Worm (Caenorhabditis elegans): ENCODE results near the gene spot-1.

Gene spot-1

ce11 chrIII:7272088-7272487 lies 5.0 kb downstream of the spot-1 start (continued):
- no peak for TF ChIP-seq nhr-10 (tag; optimal IDR thresholded peaks at IDR 0.05)
- TF ChIP-seq mxl-3 (GFP tag; optimal IDR thresholded peaks at IDR 0.05), result peak; percentile 34
- TF ChIP-seq lin-29 (GFP tag; IDR thresholded peaks at IDR 0.05), result no peak
- no peak for TF ChIP-seq skn-1 (tag; optimal IDR thresholded peaks at IDR 0.05)
- TF ChIP-seq nhr-102 (tag; optimal IDR thresholded peaks at IDR 0.05), result no peak
- peak; percentile 71 for TF ChIP-seq mep-1 (tag; optimal IDR thresholded peaks at IDR 0.05)
- no peak for TF ChIP-seq madf-9 (GFP tag; conservative IDR thresholded peaks at IDR 0.05)
- TF ChIP-seq mxl-2 (GFP tag; conservative IDR thresholded peaks at IDR 0.05), result no peak
- TF ChIP-seq ztf-11 (tag; optimal IDR thresholded peaks at IDR 0.05), result no peak
- peak; percentile 51 for TF ChIP-seq rbr-2 (tag; optimal IDR thresholded peaks at IDR 0.05)
- TF ChIP-seq ceh-28 (tag; optimal IDR thresholded peaks at IDR 0.05), result no peak
- TF ChIP-seq ztf-7 (tag; optimal IDR thresholded peaks at IDR 0.05), result peak; percentile 26
- no peak for TF ChIP-seq vab-7 (GFP tag; IDR thresholded peaks at IDR 0.05)
- TF ChIP-seq nhr-111 (GFP tag; optimal IDR thresholded peaks at IDR 0.05), result no peak
- peak; percentile 97 for TF ChIP-seq hlh-30 (tag; optimal IDR thresholded peaks at IDR 0.05; ENCODE audit: insufficient read depth)
- TF ChIP-seq daf-8 (GFP tag; IDR thresholded peaks at IDR 0.05), result no peak
- TF ChIP-seq fkh-10 (GFP tag; optimal IDR thresholded peaks at IDR 0.05), result no peak
- TF ChIP-seq php-3 (GFP tag; IDR thresholded peaks at IDR 0.05), result no peak
- no peak for TF ChIP-seq ceh-20 (GFP tag; IDR thresholded peaks at IDR 0.05)
- no peak for TF ChIP-seq ceh-82 (tag; optimal IDR thresholded peaks at IDR 0.05)
- TF ChIP-seq snpc-4 (tag; optimal IDR thresholded peaks at IDR 0.05), result no peak
- peak in 1 of 2 experiments; percentile 11 for TF ChIP-seq unc-62 (GFP tag; optimal IDR thresholded peaks at IDR 0.05 in 1 of 2)
- TF ChIP-seq unc-62 (tag; optimal IDR thresholded peaks at IDR 0.05), result no peak
- peak; percentile 61; the same call in 1 of the 2 replicates for TF ChIP-seq mdt-29 (GFP tag; IDR thresholded peaks at IDR 0.05)
- peak; percentile 78 for TF ChIP-seq nhr-6 (tag; optimal IDR thresholded peaks at IDR 0.05)
- no peak for TF ChIP-seq lin-38 (GFP tag; IDR thresholded peaks at IDR 0.05)
- TF ChIP-seq nhr-42 (GFP tag; IDR thresholded peaks at IDR 0.05), result no peak
- TF ChIP-seq lin-15B (tag; optimal IDR thresholded peaks at IDR 0.05), result no peak
- TF ChIP-seq zip-11 (GFP tag; IDR thresholded peaks at IDR 0.05), result no peak
- TF ChIP-seq aha-1 (tag), result peak; percentile 43
- no peak for TF ChIP-seq Y75B8A.6 (GFP tag; IDR thresholded peaks at IDR 0.05)
- TF ChIP-seq nhr-41 (GFP tag; IDR thresholded peaks at IDR 0.05), result no peak
- TF ChIP-seq F26F4.8 (GFP tag; conservative IDR thresholded peaks at IDR 0.05), result no peak
- no peak for TF ChIP-seq tag-97 (GFP tag; IDR thresholded peaks at IDR 0.05)
- TF ChIP-seq hlh-11 (tag; optimal IDR thresholded peaks at IDR 0.05), result peak; percentile 78
- TF ChIP-seq T20F7.1 (GFP tag; optimal IDR thresholded peaks at IDR 0.05), result no peak
- TF ChIP-seq R02D3.7 (tag; optimal IDR thresholded peaks at IDR 0.05), result no peak
- no peak for TF ChIP-seq lin-39 (tag; optimal IDR thresholded peaks at IDR 0.05)
- TF ChIP-seq egl-43 (GFP tag; IDR thresholded peaks at IDR 0.05), result no peak
- no peak for TF ChIP-seq ceh-32 (tag; optimal IDR thresholded peaks at IDR 0.05; ENCODE audit: poor library complexity)
- no peak for TF ChIP-seq gei-8 (GFP tag; optimal IDR thresholded peaks at IDR 0.05)
- TF ChIP-seq F10B5.3 (tag; optimal IDR thresholded peaks at IDR 0.05), result no peak
- no peak for TF ChIP-seq jun-1 (tag; optimal IDR thresholded peaks at IDR 0.05)
- peak; percentile 18 for TF ChIP-seq dpl-1 (GFP tag; optimal IDR thresholded peaks at IDR 0.05)
- TF ChIP-seq snpc-1.2 (GFP tag; IDR thresholded peaks at IDR 0.05), result no peak
- TF ChIP-seq fos-1 (tag; optimal IDR thresholded peaks at IDR 0.05), result no peak
- TF ChIP-seq lin-13 (GFP tag; optimal IDR thresholded peaks at IDR 0.05), result no peak
- no peak for TF ChIP-seq spr-3 (GFP tag; optimal IDR thresholded peaks at IDR 0.05)
- no peak for TF ChIP-seq daf-19 (GFP tag; conservative IDR thresholded peaks at IDR 0.05)
- TF ChIP-seq aly-2 (tag; optimal IDR thresholded peaks at IDR 0.05), result no peak
- no peak for TF ChIP-seq cey-2 (tag; optimal IDR thresholded peaks at IDR 0.05; ENCODE audit: borderline replicate concordance, insufficient read depth)
- no peak for TF ChIP-seq nhr-237 (tag; optimal IDR thresholded peaks at IDR 0.05)
- peak; percentile 5 to 68 for TF ChIP-seq lsy-2 (tag; optimal IDR thresholded peaks at IDR 0.05)
